Fruit fly (Drosophila melanogaster) whole organism, embryonic: ENCODE results near the gene CG17264.
A peak's percentile ranks its signal among the peaks of the same experiment; 100 is the strongest.

Source experiments
- Ada2b ChIP-seq: fragments of 200-800 bp; sonication (Bioruptor generic); IDR thresholded peaks from 2 replicates; pipeline ENCODE4 v1.3.6; 2022; ENCODE audit warnings: missing biosample characterization, missing genetic modification characterization
- Aef1 ChIP-seq: fragments of 200-800 bp; sonication (Bioruptor generic); IDR thresholded peaks from 3 replicates; pipeline ENCODE4 v1.3.6; 2022; ENCODE audit warnings: missing biosample characterization, missing genetic modification characterization
- BEAF-32 ChIP-seq: fragments of 200-800 bp; sonication (Bioruptor generic); optimal IDR thresholded peaks from 3 replicates; lab custom pipeline; 2017; ENCODE audit warnings: missing biosample characterization, missing genetic modification characterization, mild to moderate bottlenecking, moderate library complexity, missing genetic modification reagents
- Blimp-1 ChIP-seq: fragments of 200-800 bp; sonication (Bioruptor generic); optimal IDR thresholded peaks from 3 replicates; lab custom pipeline; 2018; ENCODE audit warnings: missing biosample characterization, missing genetic modification characterization, mild to moderate bottlenecking, moderate library complexity, missing genetic modification reagents
- CG10209 ChIP-seq: fragments of 200-800 bp; sonication (Bioruptor generic); optimal IDR thresholded peaks from 3 replicates; lab custom pipeline; 2017; ENCODE audit warnings: missing biosample characterization, mild to moderate bottlenecking, missing genetic modification characterization, missing genetic modification reagents
- CG11695 ChIP-seq: fragments of 200-800 bp; sonication (Bioruptor generic); IDR thresholded peaks from 3 replicates; pipeline ENCODE4 v1.3.6; 2022; ENCODE audit warnings: missing biosample characterization, missing genetic modification characterization
- CG11696 ChIP-seq: fragments of 200-800 bp; sonication (Bioruptor generic); IDR thresholded peaks from 2 replicates; pipeline ENCODE4 v1.3.6; 2022; ENCODE audit warnings: missing biosample characterization, missing genetic modification characterization
- CG12071 ChIP-seq: fragments of 200-800 bp; sonication (Bioruptor generic); optimal IDR thresholded peaks from 3 replicates; lab custom pipeline; 2018; ENCODE audit warnings: missing biosample characterization, mild to moderate bottlenecking, missing genetic modification characterization
- CG12659 ChIP-seq: fragments of 200-800 bp; sonication (Bioruptor generic); optimal IDR thresholded peaks from 3 replicates; lab custom pipeline; 2017; ENCODE audit warnings: mild to moderate bottlenecking, missing biosample characterization, missing genetic modification reagents, missing genetic modification characterization
- CG12744 ChIP-seq: fragments of 200-800 bp; sonication (Bioruptor generic); optimal IDR thresholded peaks from 2 replicates; lab custom pipeline; 2016; ENCODE audit warnings: missing biosample characterization, missing genetic modification characterization
- CG14441 ChIP-seq: fragments of 200-800 bp; sonication (Bioruptor generic); IDR thresholded peaks from 2 replicates; pipeline ENCODE4 v1.3.6; 2022; ENCODE audit warnings: missing biosample characterization, missing genetic modification characterization
- CG1602 ChIP-seq: fragments of 200-800 bp; sonication (Bioruptor generic); optimal IDR thresholded peaks from 3 replicates; lab custom pipeline; 2016; ENCODE audit warnings: missing biosample characterization, missing genetic modification characterization
- CG16813 ChIP-seq: fragments of 200-800 bp; sonication (Bioruptor generic); IDR thresholded peaks from 3 replicates; pipeline ENCODE4 v1.3.6; 2022; ENCODE audit warnings: missing biosample characterization, missing genetic modification characterization; ENCODE audit not compliant: partially characterized antibody
- CG1832 ChIP-seq: fragments of 200-800 bp; sonication (Bioruptor generic); optimal IDR thresholded peaks from 2 replicates; lab custom pipeline; 2017; ENCODE audit warnings: missing biosample characterization, mild to moderate bottlenecking, missing genetic modification characterization, inconsistent platforms
- CG2129 ChIP-seq: fragments of 200-800 bp; sonication (Bioruptor generic); IDR thresholded peaks from 2 replicates; pipeline ENCODE4 v1.3.6; 2022; ENCODE audit warnings: missing biosample characterization, missing genetic modification characterization; ENCODE audit not compliant: partially characterized antibody
- CG30020 ChIP-seq: fragments of 200-800 bp; optimal IDR thresholded peaks from 2 replicates; lab custom pipeline; 2019; ENCODE audit warnings: missing biosample characterization, mild to moderate bottlenecking, missing genetic modification characterization, moderate library complexity
- CG34422 ChIP-seq: fragments of 200-800 bp; sonication (Bioruptor generic); IDR thresholded peaks from 3 replicates; pipeline ENCODE4 v1.3.6; 2022; ENCODE audit warnings: missing biosample characterization, missing genetic modification characterization
- CG4404 ChIP-seq: fragments of 200-800 bp; sonication (Bioruptor generic); IDR thresholded peaks from 2 replicates; pipeline ENCODE4 v1.3.6; 2022; ENCODE audit warnings: missing biosample characterization, missing genetic modification characterization
- CG4617 ChIP-seq: fragments of 200-800 bp; sonication (Bioruptor generic); optimal IDR thresholded peaks from 3 replicates; lab custom pipeline; 2016; ENCODE audit warnings: missing biosample characterization, missing genetic modification characterization, borderline replicate concordance
- CG6272 ChIP-seq: fragments of 200-800 bp; sonication (Bioruptor generic); IDR thresholded peaks from 2 replicates; pipeline ENCODE4 v1.3.6; 2022; ENCODE audit warnings: missing biosample characterization, missing genetic modification characterization
- CG6683 ChIP-seq: fragments of 200-800 bp; sonication (Bioruptor generic); optimal IDR thresholded peaks from 2 replicates; lab custom pipeline; 2017; ENCODE audit warnings: missing biosample characterization, mild to moderate bottlenecking, missing genetic modification characterization, missing genetic modification reagents
- CG6791 ChIP-seq: fragments of 200-800 bp; sonication (Bioruptor generic); IDR thresholded peaks from 3 replicates; pipeline ENCODE4 v1.3.6; 2022; ENCODE audit warnings: missing biosample characterization, missing genetic modification characterization; ENCODE audit not compliant: partially characterized antibody
- CG7271 ChIP-seq: fragments of 200-800 bp; sonication (Bioruptor generic); optimal IDR thresholded peaks from 2 replicates; lab custom pipeline; 2018; ENCODE audit warnings: missing biosample characterization, mild to moderate bottlenecking, missing genetic modification characterization, moderate library complexity
- CG7928 ChIP-seq: fragments of 200-800 bp; sonication (Bioruptor generic); optimal IDR thresholded peaks from 2 replicates; lab custom pipeline; 2017; ENCODE audit warnings: missing biosample characterization, mild to moderate bottlenecking, missing genetic modification characterization
- CG7963 ChIP-seq: fragments of 200-800 bp; sonication (Bioruptor generic); IDR thresholded peaks from 3 replicates; pipeline ENCODE4 v1.3.6; 2022; ENCODE audit warnings: missing biosample characterization, missing genetic modification characterization; ENCODE audit not compliant: partially characterized antibody
- CG8290 ChIP-seq, 3 experiments: fragments of 200-800 bp; sonication (Bioruptor generic); optimal IDR thresholded peaks; 2 replicates each; lab custom pipeline; 2016 to 2019; ENCODE audit warnings: missing biosample characterization in 3 of 3, missing genetic modification characterization in 3 of 3, mild to moderate bottlenecking in 2 of 3, moderate library complexity in 1 of 3
- Deaf1 ChIP-seq: fragments of 200-800 bp; optimal IDR thresholded peaks from 3 replicates; lab custom pipeline; 2019; ENCODE audit warnings: missing biosample characterization, mild to moderate bottlenecking, missing genetic modification characterization, moderate library complexity
- Gsc ChIP-seq: fragments of 200-800 bp; sonication (Bioruptor generic); IDR thresholded peaks from 2 replicates; pipeline ENCODE4 v1.3.6; 2022; ENCODE audit warnings: missing biosample characterization, missing genetic modification characterization
- Hmx ChIP-seq: fragments of 200-800 bp; sonication (Bioruptor generic); optimal IDR thresholded peaks from 2 replicates; lab custom pipeline; 2016; ENCODE audit warnings: missing biosample characterization, missing genetic modification characterization
- Mes4 ChIP-seq: fragments of 200-800 bp; sonication (Bioruptor generic); optimal IDR thresholded peaks from 2 replicates; lab custom pipeline; 2016; ENCODE audit warnings: missing biosample characterization, missing genetic modification characterization
- Oaz ChIP-seq: fragments of 200-800 bp; sonication (Bioruptor generic); IDR thresholded peaks from 2 replicates; pipeline ENCODE4 v1.3.6; 2022; ENCODE audit warnings: missing biosample characterization, missing genetic modification characterization
- Ravus ChIP-seq: fragments of 200-800 bp; sonication (Bioruptor generic); IDR thresholded peaks from 2 replicates; pipeline ENCODE4 v1.3.6; 2022; ENCODE audit warnings: missing biosample characterization, missing genetic modification characterization
- Rfx ChIP-seq: fragments of 200-800 bp; sonication (Bioruptor generic); IDR thresholded peaks from 2 replicates; pipeline ENCODE4 v1.3.6; 2022; ENCODE audit warnings: missing biosample characterization, missing genetic modification characterization
- bcd ChIP-seq: fragments of 200-800 bp; sonication (Bioruptor generic); optimal IDR thresholded peaks from 2 replicates; lab custom pipeline; 2017; ENCODE audit warnings: missing biosample characterization, mild to moderate bottlenecking, missing genetic modification characterization
- corto ChIP-seq: fragments of 200-800 bp; sonication (Bioruptor generic); optimal IDR thresholded peaks from 2 replicates; lab custom pipeline; 2016; ENCODE audit warnings: missing biosample characterization, mild to moderate bottlenecking, missing genetic modification characterization, moderate library complexity
- danr ChIP-seq: fragments of 200-800 bp; sonication (Bioruptor generic); IDR thresholded peaks from 2 replicates; pipeline ENCODE4 v1.3.6; 2022; ENCODE audit warnings: missing biosample characterization, missing genetic modification characterization
- dati ChIP-seq: fragments of 200-800 bp; sonication (Bioruptor generic); IDR thresholded peaks from 2 replicates; pipeline ENCODE4 v1.3.6; 2022; ENCODE audit warnings: missing biosample characterization, missing genetic modification characterization
- exex ChIP-seq: fragments of 200-800 bp; sonication (Bioruptor generic); optimal IDR thresholded peaks from 4 replicates; lab custom pipeline; 2018; ENCODE audit warnings: missing biosample characterization, mild to moderate bottlenecking, missing genetic modification characterization, moderate library complexity
- gce ChIP-seq: fragments of 200-800 bp; sonication (Bioruptor generic); IDR thresholded peaks from 3 replicates; pipeline ENCODE4 v1.3.6; 2022; ENCODE audit warnings: missing biosample characterization, missing genetic modification characterization
- grn ChIP-seq: fragments of 200-800 bp; sonication (Bioruptor generic); optimal IDR thresholded peaks from 3 replicates; lab custom pipeline; 2017; ENCODE audit warnings: missing biosample characterization, missing genetic modification characterization
- her ChIP-seq: fragments of 200-800 bp; sonication (Bioruptor generic); optimal IDR thresholded peaks from 2 replicates; lab custom pipeline; 2016; ENCODE audit warnings: missing biosample characterization, missing genetic modification characterization
- kah ChIP-seq: fragments of 200-800 bp; sonication (Bioruptor generic); optimal IDR thresholded peaks from 2 replicates; lab custom pipeline; 2018; ENCODE audit warnings: missing biosample characterization, mild to moderate bottlenecking, missing genetic modification characterization
- kni ChIP-seq: fragments of 200-800 bp; sonication (Bioruptor generic); optimal IDR thresholded peaks from 3 replicates; lab custom pipeline; 2017; ENCODE audit warnings: mild to moderate bottlenecking, missing biosample characterization, missing genetic modification reagents, missing genetic modification characterization
- nerfin-2 ChIP-seq: fragments of 200-800 bp; sonication (Bioruptor generic); IDR thresholded peaks from 2 replicates; pipeline ENCODE4 v1.3.6; 2022; ENCODE audit warnings: missing biosample characterization, missing genetic modification characterization; ENCODE audit not compliant: partially characterized antibody
- onecut ChIP-seq: fragments of 200-800 bp; sonication (Bioruptor generic); IDR thresholded peaks from 2 replicates; pipeline ENCODE4 v1.3.6; 2022; ENCODE audit warnings: missing biosample characterization, missing genetic modification characterization
- scrt ChIP-seq: fragments of 200-800 bp; sonication (Bioruptor generic); optimal IDR thresholded peaks from 2 replicates; lab custom pipeline; 2018; ENCODE audit warnings: missing biosample characterization, mild to moderate bottlenecking, missing genetic modification characterization, moderate library complexity
- sens-2 ChIP-seq: fragments of 200-800 bp; sonication (Bioruptor generic); IDR thresholded peaks from 2 replicates; pipeline ENCODE4 v1.3.6; 2022; ENCODE audit warnings: missing biosample characterization, missing genetic modification characterization
- trh ChIP-seq: fragments of 200-800 bp; sonication (Bioruptor generic); optimal IDR thresholded peaks from 2 replicates; lab custom pipeline; 2016; ENCODE audit warnings: missing biosample characterization, missing genetic modification characterization
- vvl ChIP-seq: fragments of 200-800 bp; sonication (Bioruptor generic); IDR thresholded peaks from 2 replicates; pipeline ENCODE4 v1.3.6; 2022; ENCODE audit warnings: missing biosample characterization, missing genetic modification characterization
- wdn ChIP-seq: fragments of 200-800 bp; sonication (Bioruptor generic); IDR thresholded peaks from 2 replicates; pipeline ENCODE4 v1.3.6; 2022; ENCODE audit warnings: missing biosample characterization, missing genetic modification characterization

Gene CG17264

DNA sequence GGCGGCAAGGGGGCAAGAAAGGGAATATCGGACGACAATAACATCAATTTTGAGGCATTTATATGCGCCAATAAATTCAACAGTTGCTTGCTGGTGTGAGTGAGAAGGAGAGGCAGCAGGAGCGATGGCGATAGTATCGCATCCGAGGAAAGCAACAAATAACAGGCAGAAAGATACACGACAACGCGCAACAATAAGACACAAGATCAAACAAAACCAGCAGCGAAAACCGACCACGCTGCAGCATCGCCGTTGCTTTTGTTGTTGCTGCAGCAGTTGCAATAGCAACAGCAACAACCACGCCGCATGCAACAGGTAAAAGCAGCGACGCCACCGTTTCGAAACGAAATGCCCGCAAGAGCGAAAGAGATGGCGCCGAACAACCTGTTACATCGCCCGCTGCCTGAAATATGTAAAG is 17.8 kb upstream of the CG17264 start (continued):
- TF ChIP-seq CG16813 (GFP tag; lab: Robert Waterston, UW) (peak; percentile 31; the same call in 1 of the 3 replicates), danr (GFP tag; lab: Robert Waterston, UW) (no peak), CG7963 (GFP tag; lab: Robert Waterston, UW) (no peak), exex (no peak), BEAF-32 (GFP tag; lab: Kevin White, UChicago) (peak; percentile 41), CG11695 (GFP tag; lab: Robert Waterston, UW) (no peak), CG7928 (GFP tag; lab: Kevin White, UChicago) (no peak), kni (GFP tag; lab: Kevin White, UChicago) (peak; percentile 45), Aef1 (GFP tag; lab: Robert Waterston, UW) (no peak), kah (peak; percentile 79), corto (GFP tag; lab: Kevin White, UChicago) (no peak), dati (no peak), Mes4 (no peak), CG12071 (no peak), CG1602 (GFP tag; lab: Kevin White, UChicago) (no peak), CG4617 (GFP tag; lab: Kevin White, UChicago) (no peak), Hmx (GFP tag; lab: Kevin White, UChicago) (no peak), Deaf1 (no peak), Oaz (GFP tag; lab: Robert Waterston, UW) (no peak), CG8290 (GFP tag; optimal IDR thresholded peaks at IDR 0.05; lab: Kevin White, UChicago) (no peak), CG8290 (tag; optimal IDR thresholded peaks at IDR 0.05; lab: Kevin White, UChicago) (no peak), grn (no peak), Ada2b (GFP tag; lab: Robert Waterston, UW) (no peak), Gsc (GFP tag; lab: Robert Waterston, UW) (no peak), CG7271 (no peak), bcd (GFP tag; lab: Kevin White, UChicago) (no peak), wdn (no peak), CG6272 (no peak), CG34422 (GFP tag; lab: Robert Waterston, UW) (no peak), CG6791 (GFP tag; lab: Robert Waterston, UW) (0 out of 3 replicates have a peak, but pooled peaks have one; percentile 4), sens-2 (GFP tag; lab: Robert Waterston, UW) (no peak), Rfx (GFP tag; lab: Robert Waterston, UW) (no peak), trh (GFP tag; lab: Kevin White, UChicago) (no peak), CG12659 (GFP tag; lab: Kevin White, UChicago) (no peak), CG30020 (tag; lab: Kevin White, UChicago) (no peak), CG14441 (GFP tag; lab: Robert Waterston, UW) (no peak), Blimp-1 (GFP tag; lab: Kevin White, UChicago) (no peak), scrt (GFP tag; lab: Kevin White, UChicago) (peak; percentile 45), nerfin-2 (GFP tag; lab: Robert Waterston, UW) (no peak), her (GFP tag; lab: Kevin White, UChicago) (no peak), vvl (GFP tag; lab: Robert Waterston, UW) (peak; percentile 66; the same call in 1 of the 2 replicates), CG12744 (GFP tag; lab: Kevin White, UChicago) (no peak), CG4404 (GFP tag; lab: Robert Waterston, UW) (no peak), CG2129 (GFP tag; lab: Robert Waterston, UW) (peak; percentile 31; the same call in 1 of the 2 replicates), gce (GFP tag; lab: Robert Waterston, UW) (no peak), CG11696 (GFP tag; lab: Robert Waterston, UW) (no peak), onecut (GFP tag; lab: Robert Waterston, UW) (no peak), Ravus (GFP tag; lab: Robert Waterston, UW) (no peak), CG1832 (peak; percentile 43), CG10209 (GFP tag; lab: Kevin White, UChicago) (no peak), CG6683 (GFP tag; lab: Kevin White, UChicago) (no peak)
